Fruit fly (Drosophila melanogaster): ENCODE data around the gene CG10222.

Gene CG10222

dm6 chr3L:13412200-13412885, at the start of gene CG10222, which contains the start of gene flr:
Gene CG10222, minus strand, starts transcription at chr3L:13412453.
Gene flr, plus strand, starts transcription at chr3L:13412843.
- TF ChIP-seq CG14711 (tag; optimal IDR thresholded peaks at IDR 0.05) (peak; percentile 12), CG7045 (GFP tag; optimal IDR thresholded peaks at IDR 0.05) (peak; percentile 26), toe (GFP tag; optimal IDR thresholded peaks at IDR 0.05) (peak; percentile 43), CG7101 (tag; optimal IDR thresholded peaks at IDR 0.05) (peak; percentile 7), ovo (GFP tag; optimal IDR thresholded peaks at IDR 0.05) (no peak), CG1620 (GFP tag; optimal IDR thresholded peaks at IDR 0.05) (no peak), cic (GFP tag; optimal IDR thresholded peaks at IDR 0.05) (no peak), pad (GFP tag; optimal IDR thresholded peaks at IDR 0.05) (peak; percentile 37), Hr96 (GFP tag; optimal IDR thresholded peaks at IDR 0.05) (no peak), Crg-1 (GFP tag; optimal IDR thresholded peaks at IDR 0.05) (peak; percentile 1), CG12768 (GFP tag; optimal IDR thresholded peaks at IDR 0.05) (no peak), Clk (GFP tag; optimal IDR thresholded peaks at IDR 0.05) (no peak), kay (GFP tag; ENCODE audit: borderline replicate concordance) (peak; percentile 71), Mnt (GFP tag; optimal IDR thresholded peaks at IDR 0.05) (peak; percentile 4), CG11617 (GFP tag; optimal IDR thresholded peaks at IDR 0.05) (peak; percentile 41), cnc (optimal IDR thresholded peaks at IDR 0.05) (no peak), bab1 (GFP tag; optimal IDR thresholded peaks at IDR 0.05) (no peak), CG33017 (tag; optimal IDR thresholded peaks at IDR 0.05) (no peak), CG5204 (GFP tag; optimal IDR thresholded peaks at IDR 0.05) (peak; percentile 38), tj (GFP tag; optimal IDR thresholded peaks at IDR 0.05) (no peak)

DNA sequence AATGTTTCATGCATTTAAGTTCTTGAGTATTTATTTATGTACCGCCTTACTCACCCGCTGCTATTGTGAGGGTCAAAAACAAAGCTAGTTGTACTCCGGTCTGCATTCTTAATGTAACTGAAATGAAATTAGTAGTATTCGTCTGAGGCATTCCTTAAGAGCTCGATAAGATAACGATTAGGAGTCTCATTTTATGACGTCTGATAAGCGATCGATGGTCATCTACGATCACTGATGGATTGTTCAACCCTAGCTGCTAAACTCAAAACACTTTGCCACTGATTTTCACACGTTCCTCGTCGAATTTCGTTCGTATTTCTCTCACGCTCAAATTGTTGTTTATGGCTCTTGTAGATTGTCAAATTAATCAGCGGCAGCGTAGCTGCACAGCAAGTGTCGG, 44.9 kb upstream of the CG10222 start, which contains the start of gene CG10116:
CG10116 (minus strand) TSS at position 106 of the 400 bp plus-strand sequence.
- TF ChIP-seq pad (GFP tag; optimal IDR thresholded peaks at IDR 0.05) = no peak
- TF ChIP-seq cic (GFP tag; optimal IDR thresholded peaks at IDR 0.05) = peak; percentile 90

- TF ChIP-seq CG33017 (tag; optimal IDR thresholded peaks at IDR 0.05) (peak; percentile 0), CG7045 (GFP tag; optimal IDR thresholded peaks at IDR 0.05) (peak; percentile 5), Hr96 (GFP tag; optimal IDR thresholded peaks at IDR 0.05) (no peak)
Measured at dm6 chr3L:13454755-13455154, 42.5 kb upstream of the CG10222 start.

DNA sequence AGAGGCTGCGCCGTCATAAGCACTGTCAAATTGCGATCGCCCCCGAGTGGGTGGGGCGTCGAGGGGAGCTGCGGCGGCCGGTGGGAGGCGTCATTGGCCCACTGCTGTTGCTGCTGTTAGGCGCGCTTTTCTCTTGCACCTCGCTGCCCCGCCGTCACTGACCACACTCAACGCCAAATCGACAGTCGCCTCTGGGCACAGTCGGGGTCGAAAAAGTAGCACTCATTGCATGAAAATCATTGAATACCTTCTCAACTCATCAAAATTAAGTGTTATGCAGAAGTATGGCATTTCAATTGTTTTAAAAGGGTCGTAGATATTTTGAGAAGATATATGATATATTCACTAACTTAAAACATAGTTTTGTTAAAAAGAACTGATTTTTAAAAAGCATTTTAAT, 40.0 kb upstream of the CG10222 start:
- TF ChIP-seq CG7101 (tag; optimal IDR thresholded peaks at IDR 0.05) (no peak), cnc (optimal IDR thresholded peaks at IDR 0.05) (no peak), CG33017 (tag; optimal IDR thresholded peaks at IDR 0.05) (no peak), Crg-1 (GFP tag; optimal IDR thresholded peaks at IDR 0.05) (no peak), pad (GFP tag; optimal IDR thresholded peaks at IDR 0.05) (no peak), toe (GFP tag; optimal IDR thresholded peaks at IDR 0.05) (no peak)

DNA sequence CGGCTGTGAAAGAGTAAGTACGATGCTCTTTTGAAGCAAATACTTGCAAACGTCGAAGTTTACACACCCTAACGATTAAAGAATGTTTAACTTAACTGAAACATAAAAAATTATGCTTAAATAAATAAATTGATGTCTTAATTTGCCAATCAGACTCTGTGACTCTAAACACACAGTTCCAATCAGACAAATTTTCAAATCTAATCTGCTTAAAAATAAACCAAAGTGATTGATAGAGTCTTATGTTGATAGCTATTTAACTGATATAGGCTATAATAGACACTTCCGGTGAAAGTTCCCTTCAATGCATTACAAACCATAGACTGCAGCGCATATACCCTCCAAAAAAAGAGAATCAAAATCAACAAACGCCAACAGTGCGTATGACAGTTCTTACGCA, 39.3 kb upstream of the CG10222 start:
- TF ChIP-seq CG1620 (GFP tag; optimal IDR thresholded peaks at IDR 0.05) = no peak
- no peak for TF ChIP-seq cic (GFP tag; optimal IDR thresholded peaks at IDR 0.05)
- no peak for TF ChIP-seq CG11617 (GFP tag; optimal IDR thresholded peaks at IDR 0.05)
- no peak for TF ChIP-seq Hr96 (GFP tag; optimal IDR thresholded peaks at IDR 0.05)

- TF ChIP-seq CG7101 (tag; optimal IDR thresholded peaks at IDR 0.05) (peak; percentile 70), Hr96 (GFP tag; optimal IDR thresholded peaks at IDR 0.05) (no peak), pad (GFP tag; optimal IDR thresholded peaks at IDR 0.05) (peak; percentile 8), bab1 (GFP tag; optimal IDR thresholded peaks at IDR 0.05) (peak; percentile 78), cnc (optimal IDR thresholded peaks at IDR 0.05) (no peak), CG11617 (GFP tag; optimal IDR thresholded peaks at IDR 0.05) (no peak), ovo (GFP tag; optimal IDR thresholded peaks at IDR 0.05) (no peak), Clk (GFP tag; optimal IDR thresholded peaks at IDR 0.05) (peak; percentile 26), kay (GFP tag; ENCODE audit: borderline replicate concordance) (no peak), CG12768 (GFP tag; optimal IDR thresholded peaks at IDR 0.05) (peak; percentile 71), toe (GFP tag; optimal IDR thresholded peaks at IDR 0.05) (no peak), CG7045 (GFP tag; optimal IDR thresholded peaks at IDR 0.05) (peak; percentile 76), Crg-1 (GFP tag; optimal IDR thresholded peaks at IDR 0.05) (no peak), tj (GFP tag; optimal IDR thresholded peaks at IDR 0.05) (no peak), CG1620 (GFP tag; optimal IDR thresholded peaks at IDR 0.05) (no peak), Mnt (GFP tag; optimal IDR thresholded peaks at IDR 0.05) (no peak), CG14711 (tag; optimal IDR thresholded peaks at IDR 0.05) (peak; percentile 62), CG33017 (tag; optimal IDR thresholded peaks at IDR 0.05) (no peak), CG5204 (GFP tag; optimal IDR thresholded peaks at IDR 0.05) (peak; percentile 20), cic (GFP tag; optimal IDR thresholded peaks at IDR 0.05) (no peak)
Measured at dm6 chr3L:13450177-13450793, 38.0 kb upstream of the CG10222 start, which contains the start of the genes JMJD7 and CG10738. Gene JMJD7, minus strand, starts transcription at chr3L:13450283. Gene CG10738, plus strand, starts transcription at chr3L:13450770.

dm6 chr3L:13442400-13442799, 30.1 kb upstream of the CG10222 start, which contains the start of gene cmb:
Gene cmb, plus strand, starts transcription at chr3L:13442594.
- TF ChIP-seq Mnt (GFP tag; optimal IDR thresholded peaks at IDR 0.05) = no peak
- peak; percentile 26 for TF ChIP-seq CG1620 (GFP tag; optimal IDR thresholded peaks at IDR 0.05)
- no peak for TF ChIP-seq CG12768 (GFP tag; optimal IDR thresholded peaks at IDR 0.05)
- TF ChIP-seq kay (GFP tag; ENCODE audit: borderline replicate concordance) = peak; percentile 71
- TF ChIP-seq bab1 (GFP tag; optimal IDR thresholded peaks at IDR 0.05) = peak; percentile 36
- TF ChIP-seq CG7101 (tag; optimal IDR thresholded peaks at IDR 0.05) = no peak
- peak; percentile 25 for TF ChIP-seq CG11617 (GFP tag; optimal IDR thresholded peaks at IDR 0.05)

All from whole organism, adult.